Worm (Caenorhabditis elegans) whole organism, late embryonic: Measurements from ENCODE around the gene cal-1.

Experiments
- Y22D7AL.16 ChIP-seq: sonication (generic microtip); optimal IDR thresholded peaks from 2 replicates; lab custom pipeline; 2016; ENCODE audit warnings: missing genetic modification characterization, missing compliant biosample characterization
- ceh-24 ChIP-seq: sonication (generic microtip); optimal IDR thresholded peaks from 2 replicates; lab custom pipeline; 2016; ENCODE audit warnings: mild to moderate bottlenecking, missing genetic modification characterization, missing compliant biosample characterization
- ceh-48 ChIP-seq: sonication (generic microtip); optimal IDR thresholded peaks from 2 replicates; lab custom pipeline; 2016; ENCODE audit warnings: missing genetic modification characterization, inconsistent platforms, missing compliant biosample characterization
- elt-2 ChIP-seq: sonication (generic microtip); optimal IDR thresholded peaks from 2 replicates; lab custom pipeline; 2016; ENCODE audit warnings: missing genetic modification reagents, missing genetic modification characterization, missing compliant biosample characterization
- fax-1 ChIP-seq: sonication (generic microtip); optimal IDR thresholded peaks from 2 replicates; lab custom pipeline; 2016; ENCODE audit warnings: missing genotype, missing genetic modification characterization, missing compliant biosample characterization
- hlh-30 ChIP-seq: sonication (generic microtip); optimal IDR thresholded peaks from 2 replicates; lab custom pipeline; 2017; ENCODE audit warnings: antibody characterized with exemption, missing genetic modification characterization, missing compliant biosample characterization; ENCODE audit not compliant: insufficient read depth
- pha-2 ChIP-seq: sonication (generic microtip); optimal IDR thresholded peaks from 2 replicates; lab custom pipeline; 2017; ENCODE audit warnings: mild to moderate bottlenecking, missing genetic modification characterization, missing compliant biosample characterization
- syd-9 ChIP-seq: sonication (generic microtip); optimal IDR thresholded peaks from 2 replicates; lab custom pipeline; 2016; ENCODE audit warnings: mild to moderate bottlenecking, missing genetic modification characterization, moderate library complexity, missing compliant biosample characterization
- unc-55 ChIP-seq: sonication (generic microtip); optimal IDR thresholded peaks from 2 replicates; lab custom pipeline; 2017; ENCODE audit warnings: missing biosample characterization, missing genetic modification reagents, missing genetic modification characterization

ce11 chrV:12550755-12551154 is 33.7 kb upstream of the cal-1 start:
- no peak for TF ChIP-seq pha-2
- no peak for TF ChIP-seq Y22D7AL.16 (tag; lab: Kevin White, UChicago)
- TF ChIP-seq unc-55 (GFP tag; lab: Kevin White, UChicago), result no peak
- no peak for TF ChIP-seq elt-2
- TF ChIP-seq syd-9 (tag; lab: Kevin White, UChicago), result no peak
- TF ChIP-seq fax-1 (tag; lab: Kevin White, UChicago), result no peak
- TF ChIP-seq hlh-30 (tag; lab: Kevin White, UChicago), result no peak
- no peak for TF ChIP-seq ceh-48 (tag; lab: Kevin White, UChicago)
- TF ChIP-seq ceh-24, result no peak
